Fruit fly (Drosophila melanogaster): ENCODE data around the gene Nlg3.

Gene Nlg3

dm6 chr3R:7644288-7644687, 5.1 kb upstream of the Nlg3 start (continued):
- TF ChIP-seq YL-1 (GFP tag; optimal IDR thresholded peaks at IDR 0.05) = no peak
- TF ChIP-seq CG15011 (GFP tag; optimal IDR thresholded peaks at IDR 0.05) = no peak
- no peak for TF ChIP-seq CG6683 (GFP tag; optimal IDR thresholded peaks at IDR 0.05)
- peak in 1 of 2 experiments; percentile 9 for TF ChIP-seq Hr51 (GFP tag; optimal IDR thresholded peaks at IDR 0.05)
- no peak for TF ChIP-seq btn (GFP tag; optimal IDR thresholded peaks at IDR 0.05)
- TF ChIP-seq tll (GFP tag; optimal IDR thresholded peaks at IDR 0.05) = no peak
- TF ChIP-seq CG2120 (GFP tag; optimal IDR thresholded peaks at IDR 0.05) = peak; percentile 17
- peak; percentile 9 for TF ChIP-seq Dp (GFP tag; optimal IDR thresholded peaks at IDR 0.05)
- TF ChIP-seq ab (GFP tag; optimal IDR thresholded peaks at IDR 0.05) = no peak
- TF ChIP-seq CG13287 (GFP tag; IDR thresholded peaks at IDR 0.05; ENCODE audit: partially characterized antibody) = peak; percentile 23; the same call in 1 of the 2 replicates
- peak; percentile 44 for TF ChIP-seq gfzf (GFP tag; optimal IDR thresholded peaks at IDR 0.05)

dm6 chr3R:7643525-7643924, 4.3 kb upstream of the Nlg3 start:
- no peak for TF ChIP-seq D (optimal IDR thresholded peaks at IDR 0.05)
- no peak for TF ChIP-seq D (GFP tag; optimal IDR thresholded peaks at IDR 0.05)
- no peak for TF ChIP-seq slbo (GFP tag; IDR thresholded peaks at IDR 0.05)
- peak; percentile 51; the same call in 1 of the 3 replicates for TF ChIP-seq CG6791 (GFP tag; IDR thresholded peaks at IDR 0.05; ENCODE audit: partially characterized antibody)
- no peak for TF ChIP-seq scrt (GFP tag; optimal IDR thresholded peaks at IDR 0.05)
- TF ChIP-seq p53 (GFP tag; optimal IDR thresholded peaks at IDR 0.05) = no peak
- peak; percentile 31 for TF ChIP-seq Ets65A (GFP tag)
- no peak for TF ChIP-seq CG2875 (GFP tag; optimal IDR thresholded peaks at IDR 0.05)
- no peak for TF ChIP-seq twi (tag; optimal IDR thresholded peaks at IDR 0.05)
- no peak for TF ChIP-seq lilli (GFP tag; optimal IDR thresholded peaks at IDR 0.05)
- TF ChIP-seq CG2712 (tag; optimal IDR thresholded peaks at IDR 0.05) = no peak
- peak; percentile 55 for TF ChIP-seq zen2 (GFP tag; IDR thresholded peaks at IDR 0.05; ENCODE audit: partially characterized antibody)
- TF ChIP-seq fd102C (GFP tag; optimal IDR thresholded peaks at IDR 0.05) = no peak
- TF ChIP-seq CG12299 (tag; optimal IDR thresholded peaks at IDR 0.05) = no peak
- no peak for TF ChIP-seq CG11560 (tag; IDR thresholded peaks at IDR 0.05)
- TF ChIP-seq Fer2 (tag; optimal IDR thresholded peaks at IDR 0.05) = no peak
- no peak for TF ChIP-seq CG2116 (GFP tag; optimal IDR thresholded peaks at IDR 0.05)
- TF ChIP-seq CG3065 (GFP tag; optimal IDR thresholded peaks at IDR 0.05) = no peak
- TF ChIP-seq grn (GFP tag; optimal IDR thresholded peaks at IDR 0.05) = no peak
- TF ChIP-seq hbn (GFP tag; IDR thresholded peaks at IDR 0.05; ENCODE audit: partially characterized antibody) = peak; percentile 44; the same call in 1 of the 2 replicates
- no peak for TF ChIP-seq CG1024 (GFP tag; IDR thresholded peaks at IDR 0.05)
- TF ChIP-seq CG2889 (GFP tag; IDR thresholded peaks at IDR 0.05) = no peak
- peak; percentile 50 for TF ChIP-seq Rfx (GFP tag; IDR thresholded peaks at IDR 0.05)
- no peak for TF ChIP-seq Mrtf (GFP tag; IDR thresholded peaks at IDR 0.05)
- no peak for TF ChIP-seq sim (GFP tag; IDR thresholded peaks at IDR 0.05)
- peak; percentile 96 for TF ChIP-seq E2f2 (GFP tag; IDR thresholded peaks at IDR 0.05)
- no peak for TF ChIP-seq NfI (GFP tag; optimal IDR thresholded peaks at IDR 0.05)
- TF ChIP-seq CG1603 (tag; optimal IDR thresholded peaks at IDR 0.05) = peak; percentile 18
- no peak for TF ChIP-seq CG6813 (GFP tag; optimal IDR thresholded peaks at IDR 0.05)
- no peak for TF ChIP-seq CG11504 (tag; optimal IDR thresholded peaks at IDR 0.05)
- TF ChIP-seq Opbp (GFP tag; IDR thresholded peaks at IDR 0.05; ENCODE audit: partially characterized antibody) = 0 out of 3 replicates have a peak, but pooled peaks have one; percentile 44
- TF ChIP-seq Bgb (GFP tag; IDR thresholded peaks at IDR 0.05; ENCODE audit: partially characterized antibody) = peak; percentile 67
- no peak for TF ChIP-seq CG32772 (GFP tag; IDR thresholded peaks at IDR 0.05)
- no peak for TF ChIP-seq Optix (GFP tag; IDR thresholded peaks at IDR 0.05)
- no peak for TF ChIP-seq CG7271 (tag; optimal IDR thresholded peaks at IDR 0.05)
- no peak for TF ChIP-seq MBD-R2 (GFP tag; IDR thresholded peaks at IDR 0.05)
- TF ChIP-seq dan (GFP tag; IDR thresholded peaks at IDR 0.05) = no peak
- no peak for TF ChIP-seq emc (GFP tag; optimal IDR thresholded peaks at IDR 0.05)
- no peak for TF ChIP-seq kay (GFP tag; optimal IDR thresholded peaks at IDR 0.05)

All from whole organism, embryonic.